Fruit fly (Drosophila melanogaster): Measurements from ENCODE around the gene CG44837.

DNA sequence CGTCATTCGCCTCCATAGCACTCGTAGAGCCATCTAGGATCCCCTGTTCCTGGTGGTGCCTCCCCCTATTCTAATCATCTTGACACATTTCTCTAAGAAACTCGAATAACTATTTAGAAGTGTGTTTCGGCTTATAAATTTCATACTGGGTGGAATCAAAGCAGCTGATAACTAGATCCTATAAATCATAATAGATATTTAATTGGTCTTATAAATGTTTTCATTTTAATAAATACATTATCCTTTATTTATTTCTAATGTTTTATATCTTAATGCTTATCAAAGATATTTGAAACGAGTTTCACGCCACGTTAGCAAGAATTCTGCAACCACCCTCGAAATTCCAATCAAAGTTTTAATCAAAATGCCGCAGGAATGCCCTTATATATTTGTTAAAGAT is 67.5 kb downstream of the CG44837 start, which contains the start of gene CG5906:
- TF ChIP-seq h (optimal IDR thresholded peaks at IDR 0.05): no peak
- TF ChIP-seq psq (optimal IDR thresholded peaks at IDR 0.05): no peak
- TF ChIP-seq insv (optimal IDR thresholded peaks at IDR 0.05): no peak
- TF ChIP-seq ttk (optimal IDR thresholded peaks at IDR 0.05): no peak

All from Kc167 (cell line).